Fruit fly (Drosophila melanogaster) whole organism, embryonic: ENCODE results near the gene CG18233.
A peak's percentile ranks its signal among the peaks of the same experiment; 100 is the strongest.

ENCODE experiments used
- Adf1 ChIP-seq: fragments of 200-800 bp; sonication (Bioruptor generic); IDR thresholded peaks from 2 replicates; pipeline ENCODE4 v1.3.6; 2022; ENCODE audit warnings: missing biosample characterization, missing genetic modification characterization
- Blimp-1 ChIP-seq: fragments of 200-800 bp; sonication (Bioruptor generic); optimal IDR thresholded peaks from 3 replicates; lab custom pipeline; 2018; ENCODE audit warnings: missing biosample characterization, missing genetic modification characterization, mild to moderate bottlenecking, moderate library complexity, missing genetic modification reagents
- Bteb2 ChIP-seq: fragments of 200-800 bp; sonication (Bioruptor generic); optimal IDR thresholded peaks from 2 replicates; lab custom pipeline; 2016; ENCODE audit warnings: missing biosample characterization, missing genetic modification characterization
- CG14441 ChIP-seq: fragments of 200-800 bp; sonication (Bioruptor generic); IDR thresholded peaks from 2 replicates; pipeline ENCODE4 v1.3.6; 2022; ENCODE audit warnings: missing biosample characterization, missing genetic modification characterization
- CG15011 ChIP-seq: fragments of 200-800 bp; sonication (Bioruptor generic); optimal IDR thresholded peaks from 3 replicates; lab custom pipeline; 2018; ENCODE audit warnings: missing biosample characterization, mild to moderate bottlenecking, missing genetic modification characterization
- CG15479 ChIP-seq: fragments of 200-800 bp; sonication (Bioruptor generic); optimal IDR thresholded peaks from 3 replicates; lab custom pipeline; 2019; ENCODE audit warnings: missing biosample characterization, mild to moderate bottlenecking, missing genetic modification characterization, moderate library complexity
- CG15601 ChIP-seq: fragments of 200-800 bp; sonication (Bioruptor generic); optimal IDR thresholded peaks from 3 replicates; lab custom pipeline; 2019; ENCODE audit warnings: missing biosample characterization, mild to moderate bottlenecking, missing genetic modification characterization, moderate library complexity
- CG17568 ChIP-seq: fragments of 200-800 bp; sonication (Bioruptor generic); optimal IDR thresholded peaks from 2 replicates; lab custom pipeline; 2018; ENCODE audit warnings: missing biosample characterization, mild to moderate bottlenecking, missing genetic modification characterization, moderate library complexity
- CG17612 ChIP-seq: fragments of 200-800 bp; sonication (Bioruptor generic); IDR thresholded peaks from 2 replicates; pipeline ENCODE4 v1.3.6; 2022; ENCODE audit warnings: missing biosample characterization, missing genetic modification characterization
- CG3163 ChIP-seq: fragments of 200-800 bp; sonication (Bioruptor generic); optimal IDR thresholded peaks from 3 replicates; lab custom pipeline; 2016; ENCODE audit warnings: missing biosample characterization, missing genetic modification characterization
- CG32532 ChIP-seq: fragments of 200-800 bp; sonication (Bioruptor generic); IDR thresholded peaks from 2 replicates; pipeline ENCODE4 v1.3.6; 2022; ENCODE audit warnings: missing biosample characterization, missing genetic modification characterization
- CG3995 ChIP-seq: fragments of 200-800 bp; sonication (Bioruptor generic); optimal IDR thresholded peaks from 3 replicates; lab custom pipeline; 2016; ENCODE audit warnings: missing biosample characterization, missing genetic modification characterization
- CG4730 ChIP-seq: fragments of 200-800 bp; sonication (Bioruptor generic); IDR thresholded peaks from 2 replicates; pipeline ENCODE4 v1.3.6; 2022; ENCODE audit warnings: missing biosample characterization, missing genetic modification characterization
- CG6175 ChIP-seq: fragments of 200-800 bp; sonication (Bioruptor generic); IDR thresholded peaks from 3 replicates; pipeline ENCODE4 v1.3.6; 2022; ENCODE audit warnings: missing biosample characterization, missing genetic modification characterization
- CG6654 ChIP-seq: fragments of 200-800 bp; sonication (Bioruptor generic); optimal IDR thresholded peaks from 2 replicates; lab custom pipeline; 2017; ENCODE audit warnings: missing biosample characterization, mild to moderate bottlenecking, missing genetic modification characterization
- CG6791 ChIP-seq: fragments of 200-800 bp; sonication (Bioruptor generic); IDR thresholded peaks from 3 replicates; pipeline ENCODE4 v1.3.6; 2022; ENCODE audit warnings: missing biosample characterization, missing genetic modification characterization; ENCODE audit not compliant: partially characterized antibody
- CG6854 ChIP-seq: fragments of 200-800 bp; sonication (Bioruptor generic); optimal IDR thresholded peaks from 3 replicates; lab custom pipeline; 2017; ENCODE audit warnings: missing biosample characterization, mild to moderate bottlenecking, missing genetic modification characterization
- CG9609 ChIP-seq: fragments of 200-800 bp; sonication (Bioruptor generic); optimal IDR thresholded peaks from 3 replicates; lab custom pipeline; 2016; ENCODE audit warnings: missing biosample characterization, missing genetic modification characterization
- E2f1 ChIP-seq: fragments of 200-800 bp; sonication (Bioruptor generic); IDR thresholded peaks from 2 replicates; pipeline ENCODE4 v1.3.6; 2022; ENCODE audit warnings: missing biosample characterization, missing genetic modification characterization
- Ets65A ChIP-seq: fragments of 200-800 bp; sonication (Bioruptor generic); peaks from one replicate; lab custom pipeline; 2016; ENCODE audit warnings: missing biosample characterization, missing genetic modification characterization
- Hr78 ChIP-seq, 2 experiments: fragments of 200-800 bp in 1 of 2; fragments of >200 bp in 1 of 2; sonication (Bioruptor generic) in 1 of 2; optimal IDR thresholded peaks; 2 replicates each; lab custom pipeline; 2017 to 2019; ENCODE audit warnings: missing biosample characterization in 2 of 2, missing genetic modification characterization in 2 of 2, mild to moderate bottlenecking in 1 of 2, moderate library complexity in 1 of 2
- Lhr ChIP-seq: fragments of 200-800 bp; sonication (Bioruptor generic); optimal IDR thresholded peaks from 3 replicates; lab custom pipeline; 2017; ENCODE audit warnings: mild to moderate bottlenecking, missing biosample characterization, missing genetic modification reagents, missing genetic modification characterization
- Mrtf ChIP-seq: fragments of 200-800 bp; sonication (Bioruptor generic); IDR thresholded peaks from 3 replicates; pipeline ENCODE4 v1.3.6; 2022; ENCODE audit warnings: missing biosample characterization, missing genetic modification characterization
- NC2β ChIP-seq: fragments of 200-800 bp; sonication (Bioruptor generic); optimal IDR thresholded peaks from 2 replicates; lab custom pipeline; 2016; ENCODE audit warnings: missing biosample characterization, missing genetic modification characterization
- Pdp1 ChIP-seq, 2 experiments: fragments of 200-800 bp; sonication (Bioruptor generic); optimal IDR thresholded peaks; 3 replicates each; lab custom pipeline; 2016; ENCODE audit warnings: missing biosample characterization in 2 of 2, missing genetic modification characterization in 2 of 2, mild to moderate bottlenecking in 1 of 2, moderate library complexity in 1 of 2
- Spps ChIP-seq: fragments of 200-800 bp; sonication (Bioruptor generic); optimal IDR thresholded peaks from 2 replicates; lab custom pipeline; 2018; ENCODE audit warnings: missing biosample characterization, mild to moderate bottlenecking, missing genetic modification characterization
- Xrp1 ChIP-seq: fragments of 200-800 bp; sonication (Bioruptor generic); IDR thresholded peaks from 2 replicates; pipeline ENCODE4 v1.3.6; 2022; ENCODE audit warnings: missing biosample characterization, missing genetic modification characterization
- cas ChIP-seq: fragments of 200-800 bp; sonication (Bioruptor generic); IDR thresholded peaks from 2 replicates; pipeline ENCODE4 v1.3.6; 2022; ENCODE audit warnings: missing biosample characterization, missing genetic modification characterization
- chinmo ChIP-seq: fragments of 200-800 bp; sonication (Bioruptor generic); IDR thresholded peaks from 4 replicates; pipeline ENCODE4 v1.3.6; 2022; ENCODE audit warnings: missing biosample characterization, missing genetic modification characterization; ENCODE audit not compliant: partially characterized antibody
- chm ChIP-seq: fragments of 200-800 bp; sonication (Bioruptor generic); IDR thresholded peaks from 2 replicates; pipeline ENCODE4 v1.3.6; 2022; ENCODE audit warnings: missing biosample characterization, missing genetic modification characterization
- dysf ChIP-seq: fragments of 200-800 bp; sonication (Bioruptor generic); IDR thresholded peaks from 3 replicates; pipeline ENCODE4 v1.3.6; 2022; ENCODE audit warnings: missing biosample characterization, missing genetic modification characterization
- en ChIP-seq: fragments of 200-800 bp; sonication (Bioruptor generic); optimal IDR thresholded peaks from 2 replicates; lab custom pipeline; 2016; ENCODE audit warnings: missing biosample characterization, missing genetic modification characterization
- eve ChIP-seq, 2 experiments: fragments of >200 bp; optimal IDR thresholded peaks; 2 replicates each; lab custom pipeline; 2017; ENCODE audit warnings: missing biosample characterization in 2 of 2, missing genetic modification characterization in 2 of 2
- gcm2 ChIP-seq: fragments of 200-800 bp; sonication (Bioruptor generic); optimal IDR thresholded peaks from 2 replicates; lab custom pipeline; 2016; ENCODE audit warnings: missing biosample characterization, missing genetic modification characterization
- grn ChIP-seq: fragments of 200-800 bp; sonication (Bioruptor generic); optimal IDR thresholded peaks from 3 replicates; lab custom pipeline; 2017; ENCODE audit warnings: missing biosample characterization, missing genetic modification characterization
- jumu ChIP-seq: fragments of 200-800 bp; sonication (Bioruptor generic); optimal IDR thresholded peaks from 3 replicates; lab custom pipeline; 2016; ENCODE audit warnings: missing biosample characterization, missing genetic modification characterization
- lola ChIP-seq, 3 experiments: fragments of >200 bp in 2 of 3; fragments of 200-800 bp in 1 of 3; sonication (Bioruptor generic) in 1 of 3; optimal IDR thresholded peaks; 2 replicates each; lab custom pipeline; 2017 to 2019; ENCODE audit warnings: missing biosample characterization in 3 of 3, missing genetic modification characterization in 3 of 3, mild to moderate bottlenecking in 1 of 3, moderate library complexity in 1 of 3
- maf-S ChIP-seq: fragments of 200-800 bp; sonication (Bioruptor generic); optimal IDR thresholded peaks from 2 replicates; lab custom pipeline; 2016; ENCODE audit warnings: missing biosample characterization, missing genetic modification characterization
- nerfin-1 ChIP-seq: fragments of 200-800 bp; sonication (Bioruptor generic); optimal IDR thresholded peaks from 3 replicates; lab custom pipeline; 2019; ENCODE audit warnings: missing biosample characterization, mild to moderate bottlenecking, missing genetic modification characterization, moderate library complexity
- ro ChIP-seq: fragments of 200-800 bp; sonication (Bioruptor generic); IDR thresholded peaks from 2 replicates; pipeline ENCODE4 v1.3.6; 2022; ENCODE audit warnings: missing biosample characterization, missing genetic modification characterization
- sd ChIP-seq: fragments of 200-800 bp; sonication (Bioruptor generic); optimal IDR thresholded peaks from 3 replicates; lab custom pipeline; 2018; ENCODE audit warnings: missing biosample characterization, mild to moderate bottlenecking, missing genetic modification characterization, moderate library complexity
- shn ChIP-seq: fragments of 200-800 bp; sonication (Bioruptor generic); optimal IDR thresholded peaks from 3 replicates; lab custom pipeline; 2016; ENCODE audit warnings: missing biosample characterization, missing genetic modification characterization
- sim ChIP-seq: fragments of 200-800 bp; sonication (Bioruptor generic); IDR thresholded peaks from 2 replicates; pipeline ENCODE4 v1.3.6; 2022; ENCODE audit warnings: missing biosample characterization, missing genetic modification characterization
- sug ChIP-seq: fragments of 200-800 bp; optimal IDR thresholded peaks from 2 replicates; lab custom pipeline; 2019; ENCODE audit warnings: missing biosample characterization, mild to moderate bottlenecking, missing genetic modification characterization, moderate library complexity
- tgo ChIP-seq: fragments of 200-800 bp; sonication (Bioruptor generic); IDR thresholded peaks from 3 replicates; pipeline ENCODE4 v1.3.6; 2022; ENCODE audit warnings: missing biosample characterization, missing genetic modification characterization
- tna ChIP-seq: fragments of 200-800 bp; sonication (Bioruptor generic); IDR thresholded peaks from 2 replicates; pipeline ENCODE4 v1.3.6; 2022; ENCODE audit warnings: missing biosample characterization, missing genetic modification characterization; ENCODE audit not compliant: partially characterized antibody
- tx ChIP-seq: fragments of 200-800 bp; sonication (Bioruptor generic); optimal IDR thresholded peaks from 2 replicates; lab custom pipeline; 2016; ENCODE audit warnings: missing biosample characterization, missing genetic modification characterization
- vfl ChIP-seq: fragments of 200-800 bp; sonication (Bioruptor generic); optimal IDR thresholded peaks from 2 replicates; lab custom pipeline; 2016; ENCODE audit warnings: missing biosample characterization, missing genetic modification characterization

Gene CG18233

dm6 chr3L:18620988-18621734, 15.9 kb downstream of the CG18233 start (continued):
- peak; percentile 100 for TF ChIP-seq Adf1 (GFP tag; lab: Robert Waterston, UW)
- 0 out of 3 replicates have a peak, but pooled peaks have one; percentile 14 for TF ChIP-seq CG6175 (GFP tag; lab: Robert Waterston, UW)
- TF ChIP-seq ro: no peak
- TF ChIP-seq CG4730 (GFP tag; lab: Robert Waterston, UW): no peak
- peak; percentile 20 for TF ChIP-seq CG6854
- peak; percentile 90 for TF ChIP-seq sd (tag; lab: Kevin White, UChicago)
- no peak for TF ChIP-seq NC2β (GFP tag; lab: Kevin White, UChicago)
- no peak for TF ChIP-seq CG6654 (GFP tag; lab: Kevin White, UChicago)
- no peak for TF ChIP-seq en
- no peak for TF ChIP-seq Mrtf (GFP tag; lab: Robert Waterston, UW)
- peak; percentile 48 for TF ChIP-seq maf-S
- TF ChIP-seq E2f1 (GFP tag; lab: Robert Waterston, UW): peak; percentile 59; the same call in 1 of the 2 replicates
- peak; percentile 10; the same call in 1 of the 2 replicates for TF ChIP-seq CG17612 (GFP tag; lab: Robert Waterston, UW)
- TF ChIP-seq Lhr: peak; percentile 45
- TF ChIP-seq CG15011 (GFP tag; lab: Kevin White, UChicago): no peak
- TF ChIP-seq sug (tag; lab: Kevin White, UChicago): peak; percentile 72
- TF ChIP-seq Xrp1 (GFP tag; lab: Robert Waterston, UW): peak; percentile 61
- peak; percentile 29; the same call in 1 of the 3 replicates for TF ChIP-seq tgo
- TF ChIP-seq Bteb2 (GFP tag; lab: Kevin White, UChicago): peak; percentile 11
- peak; percentile 25 for TF ChIP-seq jumu (GFP tag; lab: Kevin White, UChicago)
- peak; percentile 63 for TF ChIP-seq shn (GFP tag; lab: Kevin White, UChicago)
- TF ChIP-seq grn (GFP tag; lab: Kevin White, UChicago): peak; percentile 99
- TF ChIP-seq CG15479 (GFP tag; lab: Kevin White, UChicago): peak; percentile 89
- peak; percentile 45 for TF ChIP-seq tx (GFP tag; lab: Kevin White, UChicago)
- peak; percentile 45 for TF ChIP-seq vfl (GFP tag; lab: Kevin White, UChicago)
- TF ChIP-seq Hr78 (GFP tag; optimal IDR thresholded peaks at IDR 0.05; lab: Kevin White, UChicago): peak in 1 of 2 experiments; percentile 98
- TF ChIP-seq cas: peak; percentile 42; the same call in 1 of the 2 replicates
- TF ChIP-seq chm (GFP tag; lab: Robert Waterston, UW): peak; percentile 80
- peak; percentile 75 for TF ChIP-seq Ets65A (GFP tag; lab: Kevin White, UChicago)
- TF ChIP-seq gcm2 (GFP tag; lab: Kevin White, UChicago): peak; percentile 7
- TF ChIP-seq dysf (GFP tag; lab: Robert Waterston, UW): peak; percentile 53; the same call in 1 of the 3 replicates
- peak; percentile 28 for TF ChIP-seq Spps
- TF ChIP-seq eve (GFP tag; optimal IDR thresholded peaks at IDR 0.05; lab: Kevin White, UChicago): no peak
- TF ChIP-seq CG17568 (GFP tag; lab: Kevin White, UChicago): no peak
- TF ChIP-seq CG9609 (GFP tag; lab: Kevin White, UChicago): peak; percentile 58
- peak; percentile 69 for TF ChIP-seq nerfin-1
- TF ChIP-seq CG15601 (tag; lab: Kevin White, UChicago): peak; percentile 32
- peak; percentile 59 for TF ChIP-seq Blimp-1 (GFP tag; lab: Kevin White, UChicago)
- peak; percentile 7 for TF ChIP-seq CG3163 (GFP tag; lab: Kevin White, UChicago)
- peak; percentile 69 for TF ChIP-seq CG32532
- peak; percentile 90 for TF ChIP-seq CG3995 (GFP tag; lab: Kevin White, UChicago)
- TF ChIP-seq tna (GFP tag; lab: Robert Waterston, UW): peak; percentile 27; the same call in 1 of the 2 replicates
- TF ChIP-seq CG14441 (GFP tag; lab: Robert Waterston, UW): no peak
- no peak for TF ChIP-seq sim
- peak; percentile 79; the same call in 3 of the 4 replicates for TF ChIP-seq chinmo (GFP tag; lab: Robert Waterston, UW)
- TF ChIP-seq lola (GFP tag; optimal IDR thresholded peaks at IDR 0.05; lab: Kevin White, UChicago): peak in 1 of 3 experiments; percentile 35
- TF ChIP-seq Pdp1 (GFP tag; optimal IDR thresholded peaks at IDR 0.05; lab: Kevin White, UChicago): peak; percentile 42 to 45
- TF ChIP-seq CG6791 (GFP tag; lab: Robert Waterston, UW): peak; percentile 64
